Fruit fly (Drosophila melanogaster) whole organism, pupa: ENCODE measurements around the gene CG6873.

ENCODE experiments used
- CG12605 ChIP-seq: fragments of 200-800 bp; sonication (Bioruptor generic); IDR thresholded peaks from 2 replicates; pipeline ENCODE4 v1.3.6; 2022; ENCODE audit warnings: missing biosample characterization, missing genetic modification characterization
- CG14655 ChIP-seq: fragments of 200-800 bp; sonication (Bioruptor generic); optimal IDR thresholded peaks from 3 replicates; lab custom pipeline; 2017; ENCODE audit warnings: mild to moderate bottlenecking, missing biosample characterization, missing genetic modification reagents, missing genetic modification characterization
- CG32121 ChIP-seq: fragments of 200-800 bp; sonication (Bioruptor generic); IDR thresholded peaks from 2 replicates; pipeline ENCODE4 v1.3.6; 2022; ENCODE audit warnings: missing biosample characterization, missing genetic modification characterization
- CG8159 ChIP-seq: fragments of 200-800 bp; sonication (Bioruptor generic); optimal IDR thresholded peaks from 3 replicates; lab custom pipeline; 2018; ENCODE audit warnings: missing biosample characterization, mild to moderate bottlenecking, missing genetic modification characterization, moderate library complexity
- CG9948 ChIP-seq: fragments of 200-800 bp; sonication (Bioruptor generic); optimal IDR thresholded peaks from 2 replicates; lab custom pipeline; 2018; ENCODE audit warnings: missing biosample characterization, mild to moderate bottlenecking, missing genetic modification characterization, moderate library complexity
- EcR ChIP-seq: fragments of 200-800 bp; sonication (Bioruptor generic); optimal IDR thresholded peaks from 3 replicates; lab custom pipeline; 2019; ENCODE audit warnings: missing biosample characterization, missing genetic modification characterization, mild to moderate bottlenecking, moderate library complexity, missing genetic modification reagents
- Pif1A ChIP-seq: fragments of 200-800 bp; sonication (Bioruptor generic); optimal IDR thresholded peaks from 3 replicates; lab custom pipeline; 2016; ENCODE audit warnings: missing biosample characterization, missing genetic modification characterization
- rn ChIP-seq: fragments of 200-800 bp; sonication (Bioruptor generic); IDR thresholded peaks from 2 replicates; pipeline ENCODE4 v1.3.6; 2022; ENCODE audit warnings: missing biosample characterization, missing genetic modification characterization

DNA sequence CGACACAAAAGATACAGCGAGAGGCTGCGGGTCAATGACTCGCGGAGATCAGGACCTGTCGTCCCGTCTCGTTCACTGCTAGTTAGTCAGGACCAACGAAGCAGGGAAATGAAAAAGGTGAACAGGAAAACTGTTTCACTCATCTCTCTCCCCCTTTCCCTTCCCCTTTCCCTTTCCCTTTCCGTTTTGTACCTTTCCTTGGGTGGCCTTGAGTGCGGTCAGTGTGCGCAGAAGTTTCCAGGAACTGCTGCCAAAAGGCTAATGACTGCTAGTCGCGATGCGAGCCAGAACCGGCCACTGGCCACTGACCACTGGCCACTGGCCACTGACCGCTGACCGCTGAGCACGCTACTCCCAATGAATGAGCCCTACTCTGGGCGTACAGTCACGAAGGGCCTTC lies 44.1 kb downstream of the CG6873 start:
- TF ChIP-seq Pif1A (GFP tag; lab: Kevin White, UChicago) (no peak), rn (no peak), CG12605 (no peak), EcR (peak; percentile 98), CG14655 (no peak), CG9948 (tag; lab: Kevin White, UChicago) (no peak), CG32121 (no peak), CG8159 (tag; lab: Kevin White, UChicago) (no peak)
